Fruit fly (Drosophila melanogaster) whole organism, adult: ENCODE results near the gene TwdlE.

ENCODE experiments used
- CG11617 ChIP-seq: fragments of 200-800 bp; sonication (Bioruptor generic); optimal IDR thresholded peaks from 2 replicates; lab custom pipeline; 2017; ENCODE audit warnings: mild to moderate bottlenecking, missing biosample characterization, missing genetic modification reagents, missing genetic modification characterization
- CG12768 ChIP-seq: fragments of 200-800 bp; sonication (Bioruptor generic); optimal IDR thresholded peaks from 2 replicates; lab custom pipeline; 2017; ENCODE audit warnings: missing biosample characterization, missing genetic modification characterization, mild to moderate bottlenecking, moderate library complexity, missing genetic modification reagents
- CG14711 ChIP-seq: fragments of 200-800 bp; sonication (Bioruptor generic); optimal IDR thresholded peaks from 2 replicates; lab custom pipeline; 2018; ENCODE audit warnings: missing biosample characterization, mild to moderate bottlenecking, missing genetic modification characterization, moderate library complexity
- CG1620 ChIP-seq: fragments of 200-800 bp; sonication (Bioruptor generic); optimal IDR thresholded peaks from 2 replicates; lab custom pipeline; 2016; ENCODE audit warnings: missing biosample characterization, missing genetic modification characterization
- CG33017 ChIP-seq: fragments of 200-800 bp; sonication (Bioruptor generic); optimal IDR thresholded peaks from 2 replicates; lab custom pipeline; 2018; ENCODE audit warnings: missing biosample characterization, mild to moderate bottlenecking, missing genetic modification characterization, moderate library complexity
- CG5204 ChIP-seq: fragments of 200-800 bp; sonication (Bioruptor generic); optimal IDR thresholded peaks from 2 replicates; lab custom pipeline; 2016; ENCODE audit warnings: missing biosample characterization, missing genetic modification characterization
- CG7045 ChIP-seq: fragments of 200-800 bp; sonication (Bioruptor generic); optimal IDR thresholded peaks from 2 replicates; lab custom pipeline; 2017; ENCODE audit warnings: missing biosample characterization, mild to moderate bottlenecking, missing genetic modification characterization
- CG7101 ChIP-seq: fragments of 200-800 bp; sonication (Bioruptor generic); optimal IDR thresholded peaks from 2 replicates; lab custom pipeline; 2018; ENCODE audit warnings: missing biosample characterization, mild to moderate bottlenecking, missing genetic modification characterization, moderate library complexity
- Clk ChIP-seq: fragments of 200-800 bp; sonication (Bioruptor generic); optimal IDR thresholded peaks from 2 replicates; lab custom pipeline; 2017; ENCODE audit warnings: missing biosample characterization, missing genetic modification characterization
- Crg-1 ChIP-seq: fragments of 200-800 bp; sonication (Bioruptor generic); optimal IDR thresholded peaks from 2 replicates; lab custom pipeline; 2016; ENCODE audit warnings: missing biosample characterization, missing genetic modification characterization
- Hr96 ChIP-seq: fragments of 200-800 bp; sonication (Bioruptor generic); optimal IDR thresholded peaks from 2 replicates; lab custom pipeline; 2016; ENCODE audit warnings: missing biosample characterization, missing genetic modification characterization
- Mnt ChIP-seq: fragments of 200-800 bp; sonication (Bioruptor generic); optimal IDR thresholded peaks from 2 replicates; lab custom pipeline; 2016; ENCODE audit warnings: missing biosample characterization, mild to moderate bottlenecking, missing genetic modification characterization
- bab1 ChIP-seq: fragments of 200-800 bp; sonication (Bioruptor generic); optimal IDR thresholded peaks from 3 replicates; lab custom pipeline; 2019; ENCODE audit warnings: missing biosample characterization, mild to moderate bottlenecking, missing genetic modification characterization, moderate library complexity
- cic ChIP-seq: fragments of 200-800 bp; sonication (Bioruptor generic); optimal IDR thresholded peaks from 2 replicates; lab custom pipeline; 2017; ENCODE audit warnings: missing biosample characterization, mild to moderate bottlenecking, missing genetic modification characterization, moderate library complexity
- cnc ChIP-seq, 2 experiments: fragments of >200 bp; optimal IDR thresholded peaks; 2 replicates each; lab custom pipeline; 2017
- kay ChIP-seq: fragments of 200-800 bp; sonication (Bioruptor generic); peaks from one replicate; lab custom pipeline; 2016; ENCODE audit warnings: missing biosample characterization, missing genetic modification characterization, borderline replicate concordance
- ovo ChIP-seq: fragments of 200-800 bp; sonication (Bioruptor generic); optimal IDR thresholded peaks from 2 replicates; lab custom pipeline; 2016; ENCODE audit warnings: missing biosample characterization, missing genetic modification characterization
- pad ChIP-seq: fragments of 200-800 bp; sonication (Bioruptor generic); optimal IDR thresholded peaks from 3 replicates; lab custom pipeline; 2017; ENCODE audit warnings: missing biosample characterization, missing genetic modification characterization, mild to moderate bottlenecking, moderate library complexity, missing genetic modification reagents
- tj ChIP-seq: fragments of 200-800 bp; sonication (Bioruptor generic); optimal IDR thresholded peaks from 3 replicates; lab custom pipeline; 2017; ENCODE audit warnings: missing biosample characterization, mild to moderate bottlenecking, missing genetic modification characterization, moderate library complexity
- toe ChIP-seq: fragments of 200-800 bp; sonication (Bioruptor generic); optimal IDR thresholded peaks from 2 replicates; lab custom pipeline; 2016; ENCODE audit warnings: missing biosample characterization, missing genetic modification characterization

The TwdlE gene

dm6 chr2L:7849472-7849871 is 11.2 kb downstream of the TwdlE start:
- TF ChIP-seq CG33017 (tag; lab: Kevin White, UChicago) (no peak), ovo (no peak), cnc (optimal IDR thresholded peaks at IDR 0.05; lab: Kevin White, UChicago) (no peak), kay (GFP tag; lab: Kevin White, UChicago) (no peak), cic (GFP tag; lab: Kevin White, UChicago) (no peak), toe (no peak), CG7101 (no peak), Clk (GFP tag; lab: Kevin White, UChicago) (no peak), tj (GFP tag; lab: Kevin White, UChicago) (no peak), Crg-1 (GFP tag; lab: Kevin White, UChicago) (no peak), Mnt (GFP tag; lab: Kevin White, UChicago) (no peak), CG7045 (GFP tag; lab: Kevin White, UChicago) (no peak), CG12768 (GFP tag; lab: Kevin White, UChicago) (no peak), Hr96 (GFP tag; lab: Kevin White, UChicago) (no peak), CG1620 (GFP tag; lab: Kevin White, UChicago) (no peak)

dm6 chr2L:7841244-7841643 is 19.4 kb downstream of the TwdlE start:
- TF ChIP-seq tj (GFP tag; lab: Kevin White, UChicago) (no peak), pad (GFP tag; lab: Kevin White, UChicago) (no peak), Crg-1 (GFP tag; lab: Kevin White, UChicago) (no peak)

DNA sequence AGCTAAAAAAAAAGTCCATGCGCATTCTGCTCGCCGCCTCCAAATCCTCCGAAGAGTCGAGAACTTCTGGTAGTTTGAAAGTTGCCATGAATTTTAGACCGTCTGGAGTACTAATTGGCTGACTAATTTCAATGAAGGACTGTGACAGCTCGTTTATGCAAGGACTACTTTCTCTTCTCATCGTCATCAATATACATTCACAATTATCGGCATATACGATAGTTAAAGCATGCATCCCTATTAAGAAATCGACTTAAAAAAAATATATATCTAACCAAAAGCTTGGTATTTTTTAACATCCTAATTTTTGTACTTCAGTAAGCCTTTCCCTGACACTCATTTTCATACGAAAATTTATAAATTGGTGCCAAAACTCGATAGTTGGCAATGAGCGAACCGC is 20.5 kb downstream of the TwdlE start, which contains the start of gene CG14537:
Gene CG14537, plus strand, starts transcription at position 301 of the 400 bp plus-strand sequence.
- TF ChIP-seq CG1620 (GFP tag; lab: Kevin White, UChicago) (no peak), Hr96 (GFP tag; lab: Kevin White, UChicago) (no peak), Crg-1 (GFP tag; lab: Kevin White, UChicago) (no peak)

- no peak for TF ChIP-seq CG14711
- TF ChIP-seq CG5204 (GFP tag; lab: Kevin White, UChicago) = no peak
- no peak for TF ChIP-seq toe
- no peak for TF ChIP-seq kay (GFP tag; lab: Kevin White, UChicago)
- TF ChIP-seq CG7101 = no peak
- TF ChIP-seq cic (GFP tag; lab: Kevin White, UChicago) = no peak
- TF ChIP-seq ovo = no peak
- TF ChIP-seq bab1 = no peak
- no peak for TF ChIP-seq cnc (optimal IDR thresholded peaks at IDR 0.05; lab: Kevin White, UChicago)
- no peak for TF ChIP-seq CG7045 (GFP tag; lab: Kevin White, UChicago)
- no peak for TF ChIP-seq CG12768 (GFP tag; lab: Kevin White, UChicago)
- no peak for TF ChIP-seq Mnt (GFP tag; lab: Kevin White, UChicago)
- TF ChIP-seq CG33017 (tag; lab: Kevin White, UChicago) = no peak
- TF ChIP-seq tj (GFP tag; lab: Kevin White, UChicago) = no peak
- no peak for TF ChIP-seq CG1620 (GFP tag; lab: Kevin White, UChicago)
- TF ChIP-seq Clk (GFP tag; lab: Kevin White, UChicago) = no peak
- TF ChIP-seq Crg-1 (GFP tag; lab: Kevin White, UChicago) = no peak
- TF ChIP-seq pad (GFP tag; lab: Kevin White, UChicago) = no peak
- TF ChIP-seq Hr96 (GFP tag; lab: Kevin White, UChicago) = no peak
- TF ChIP-seq CG11617 (GFP tag; lab: Kevin White, UChicago) = no peak
Measured at dm6 chr2L:7838024-7838423, 22.6 kb downstream of the TwdlE start.

DNA sequence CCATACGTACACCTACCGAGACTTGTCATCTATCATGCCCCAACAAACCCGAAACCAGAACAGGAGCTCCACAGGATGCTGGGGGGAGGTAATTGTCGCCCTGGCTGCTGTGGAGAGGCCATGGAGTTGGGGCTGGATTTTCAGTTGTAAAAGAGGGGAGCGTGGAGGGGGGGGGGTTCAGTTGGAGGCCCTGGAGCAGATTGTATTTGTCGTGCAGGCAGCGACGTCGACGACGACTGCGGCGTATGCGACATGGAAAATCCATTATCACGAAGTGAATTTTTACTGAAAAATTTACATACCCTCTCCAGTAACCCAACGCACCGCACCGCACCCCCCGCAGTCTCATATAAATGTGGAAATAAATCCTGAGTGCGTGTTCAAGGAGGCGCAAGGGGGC is 27.0 kb downstream of the TwdlE start:
- TF ChIP-seq Hr96 (GFP tag; lab: Kevin White, UChicago) (no peak), CG1620 (GFP tag; lab: Kevin White, UChicago) (no peak), CG14711 (no peak), CG5204 (GFP tag; lab: Kevin White, UChicago) (no peak), bab1 (no peak), pad (GFP tag; lab: Kevin White, UChicago) (no peak), cic (GFP tag; lab: Kevin White, UChicago) (no peak), tj (GFP tag; lab: Kevin White, UChicago) (no peak), kay (GFP tag; lab: Kevin White, UChicago) (no peak), CG7045 (GFP tag; lab: Kevin White, UChicago) (no peak), Clk (GFP tag; lab: Kevin White, UChicago) (no peak), cnc (optimal IDR thresholded peaks at IDR 0.05; lab: Kevin White, UChicago) (no peak), Crg-1 (GFP tag; lab: Kevin White, UChicago) (no peak), toe (no peak), CG33017 (tag; lab: Kevin White, UChicago) (no peak), ovo (no peak), Mnt (GFP tag; lab: Kevin White, UChicago) (no peak), CG7101 (no peak), CG11617 (GFP tag; lab: Kevin White, UChicago) (no peak), CG12768 (GFP tag; lab: Kevin White, UChicago) (no peak)

DNA sequence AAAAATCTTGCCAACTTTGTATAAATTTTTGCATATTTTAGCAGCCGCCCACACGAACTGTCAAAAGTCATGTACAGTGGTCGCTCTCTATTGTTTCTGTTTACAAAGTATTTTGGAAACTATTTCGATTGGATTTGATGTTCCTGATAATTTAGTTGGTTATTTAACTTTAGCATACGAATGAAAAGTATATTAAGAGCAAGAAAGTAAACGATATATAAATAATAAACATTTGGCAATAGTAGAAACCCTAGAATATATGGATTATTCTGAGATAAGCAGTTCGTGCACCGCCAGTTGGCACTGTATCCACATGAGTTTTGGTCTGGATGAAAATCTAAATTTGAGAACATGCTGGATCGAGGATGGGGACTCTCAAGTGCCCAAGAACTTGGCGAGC is 27.4 kb downstream of the TwdlE start:
- no peak for TF ChIP-seq CG7101
- peak; percentile 1 for TF ChIP-seq Hr96 (GFP tag; lab: Kevin White, UChicago)
- TF ChIP-seq cic (GFP tag; lab: Kevin White, UChicago) = no peak
- no peak for TF ChIP-seq ovo
- no peak for TF ChIP-seq CG11617 (GFP tag; lab: Kevin White, UChicago)

DNA sequence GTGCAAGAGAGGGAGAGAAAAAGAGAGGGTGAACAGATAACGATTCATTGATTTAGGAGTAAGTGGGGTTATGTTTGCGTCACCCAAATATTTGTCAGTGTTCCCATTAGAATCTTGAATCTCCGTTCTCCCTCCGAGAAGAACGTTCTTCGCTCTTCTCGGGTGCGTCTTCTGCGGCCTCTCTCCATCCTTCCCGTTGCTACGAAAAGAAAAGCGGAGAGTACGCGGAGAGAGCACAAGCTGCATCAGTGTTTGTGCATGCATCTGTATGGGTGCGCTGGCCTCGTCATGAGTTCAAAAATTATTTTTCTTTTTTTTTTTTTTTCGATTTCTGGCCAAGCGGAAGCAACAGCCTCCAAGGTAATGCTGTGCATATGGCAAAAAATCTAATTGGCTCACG is 31.7 kb downstream of the TwdlE start:
- TF ChIP-seq CG5204 (GFP tag; lab: Kevin White, UChicago) (no peak), CG7101 (no peak), CG33017 (tag; lab: Kevin White, UChicago) (peak; percentile 3), kay (GFP tag; lab: Kevin White, UChicago) (no peak), tj (GFP tag; lab: Kevin White, UChicago) (no peak), pad (GFP tag; lab: Kevin White, UChicago) (no peak)
